Fruit fly (Drosophila melanogaster): ENCODE measurements around the gene Ras64B.

The Ras64B gene

dm6 chr3L:4122185-4122767 is 16.6 kb upstream of the Ras64B start, which contains the start of gene Chd64 (continued):
- peak; percentile 15; the same call in 1 of the 3 replicates for TF ChIP-seq so (GFP tag; IDR thresholded peaks at IDR 0.05)
- TF ChIP-seq CG10431 (GFP tag; optimal IDR thresholded peaks at IDR 0.05) = no peak
- peak; percentile 29 for TF ChIP-seq kni (GFP tag; optimal IDR thresholded peaks at IDR 0.05)
- TF ChIP-seq lbe (GFP tag; optimal IDR thresholded peaks at IDR 0.05) = peak; percentile 83
- TF ChIP-seq Sin3A (optimal IDR thresholded peaks at IDR 0.05) = no peak
- no peak for TF ChIP-seq ase (GFP tag; IDR thresholded peaks at IDR 0.05)
- no peak for TF ChIP-seq wek (GFP tag; optimal IDR thresholded peaks at IDR 0.05)
- peak; percentile 50 for TF ChIP-seq HHEX (GFP tag; optimal IDR thresholded peaks at IDR 0.05)
- peak; percentile 5 for TF ChIP-seq Sry-δ (GFP tag; optimal IDR thresholded peaks at IDR 0.05)
- peak; percentile 24 for TF ChIP-seq Ets97D (GFP tag; optimal IDR thresholded peaks at IDR 0.05)
- TF ChIP-seq twi (tag; optimal IDR thresholded peaks at IDR 0.05) = no peak
- TF ChIP-seq Lim3 (GFP tag; IDR thresholded peaks at IDR 0.05) = no peak
- no peak for TF ChIP-seq CG10565 (GFP tag; optimal IDR thresholded peaks at IDR 0.05)
- no peak for TF ChIP-seq Bdp1 (GFP tag; optimal IDR thresholded peaks at IDR 0.05)
- TF ChIP-seq MBD-R2 (GFP tag; IDR thresholded peaks at IDR 0.05) = peak; percentile 36; the same call in 1 of the 2 replicates
- TF ChIP-seq D (optimal IDR thresholded peaks at IDR 0.05) = no peak
- TF ChIP-seq D (GFP tag; optimal IDR thresholded peaks at IDR 0.05) = no peak
- no peak; the same call in 1 of the 2 replicates for TF ChIP-seq crol (GFP tag; IDR thresholded peaks at IDR 0.05)
- no peak for TF ChIP-seq CG9876 (GFP tag; optimal IDR thresholded peaks at IDR 0.05)
- TF ChIP-seq CG34422 (GFP tag; IDR thresholded peaks at IDR 0.05) = peak; percentile 60; the same call in 1 of the 3 replicates
- TF ChIP-seq lilli (GFP tag; optimal IDR thresholded peaks at IDR 0.05) = peak; percentile 67
- TF ChIP-seq CG14965 (GFP tag; optimal IDR thresholded peaks at IDR 0.05; ENCODE audit: borderline replicate concordance) = no peak
- TF ChIP-seq ham (GFP tag; IDR thresholded peaks at IDR 0.05) = no peak
- peak; percentile 62 for TF ChIP-seq CG17568 (GFP tag; optimal IDR thresholded peaks at IDR 0.05)
- TF ChIP-seq CG12071 (GFP tag; optimal IDR thresholded peaks at IDR 0.05) = peak; percentile 47
- peak; percentile 75 for TF ChIP-seq grn (GFP tag; optimal IDR thresholded peaks at IDR 0.05)
- TF ChIP-seq caup (GFP tag; optimal IDR thresholded peaks at IDR 0.05; ENCODE audit: severe bottlenecking) = peak; percentile 62
- no peak for TF ChIP-seq dimm (GFP tag; IDR thresholded peaks at IDR 0.05)
- 0 out of 2 replicates have a peak, but pooled peaks have one; percentile 11 for TF ChIP-seq CG1024 (GFP tag; IDR thresholded peaks at IDR 0.05)
- TF ChIP-seq CG42726 (GFP tag; IDR thresholded peaks at IDR 0.05; ENCODE audit: partially characterized antibody) = 0 out of 2 replicates have a peak, but pooled peaks have one; percentile 52
- no peak for TF ChIP-seq Doc2 (GFP tag; IDR thresholded peaks at IDR 0.05)
- no peak for TF ChIP-seq Doc3 (GFP tag; IDR thresholded peaks at IDR 0.05; ENCODE audit: partially characterized antibody)
- TF ChIP-seq CG1602 (GFP tag; optimal IDR thresholded peaks at IDR 0.05) = no peak
- no peak for TF ChIP-seq CG18262 (tag; optimal IDR thresholded peaks at IDR 0.05)
- TF ChIP-seq zen2 (GFP tag; IDR thresholded peaks at IDR 0.05; ENCODE audit: partially characterized antibody) = peak; percentile 74; the same call in 2 of the 3 replicates
- TF ChIP-seq sim (GFP tag; IDR thresholded peaks at IDR 0.05) = no peak
- no peak for TF ChIP-seq yki (optimal IDR thresholded peaks at IDR 0.05)
- TF ChIP-seq Hmr (GFP tag; optimal IDR thresholded peaks at IDR 0.05) = peak; percentile 76
- TF ChIP-seq BEAF-32 (GFP tag; optimal IDR thresholded peaks at IDR 0.05) = peak; percentile 10
- TF ChIP-seq gsb (GFP tag; IDR thresholded peaks at IDR 0.05) = peak; percentile 29; the same call in 1 of the 2 replicates
- TF ChIP-seq CG18619 (GFP tag; optimal IDR thresholded peaks at IDR 0.05) = peak; percentile 33
- TF ChIP-seq CG10979 (tag; optimal IDR thresholded peaks at IDR 0.05) = peak; percentile 13
- TF ChIP-seq CG17328 (GFP tag; IDR thresholded peaks at IDR 0.05) = peak; percentile 31; the same call in 1 of the 2 replicates
- no peak for TF ChIP-seq Mes4 (GFP tag; optimal IDR thresholded peaks at IDR 0.05)
- no peak for TF ChIP-seq CG11398 (GFP tag; optimal IDR thresholded peaks at IDR 0.05)
- peak; percentile 14 for TF ChIP-seq CG12104 (GFP tag; optimal IDR thresholded peaks at IDR 0.05)
- TF ChIP-seq CG15696 (tag; optimal IDR thresholded peaks at IDR 0.05) = no peak
- no peak for TF ChIP-seq klu (GFP tag; IDR thresholded peaks at IDR 0.05)
- no peak for TF ChIP-seq CG1603 (tag; optimal IDR thresholded peaks at IDR 0.05)
- no peak for TF ChIP-seq Kr (GFP tag; optimal IDR thresholded peaks at IDR 0.05)
- no peak for TF ChIP-seq Taf1 (GFP tag; IDR thresholded peaks at IDR 0.05)

All from whole organism, embryonic.